Worm (Caenorhabditis elegans): Measurements from ENCODE around the gene nhr-27.

The nhr-27 gene

DNA sequence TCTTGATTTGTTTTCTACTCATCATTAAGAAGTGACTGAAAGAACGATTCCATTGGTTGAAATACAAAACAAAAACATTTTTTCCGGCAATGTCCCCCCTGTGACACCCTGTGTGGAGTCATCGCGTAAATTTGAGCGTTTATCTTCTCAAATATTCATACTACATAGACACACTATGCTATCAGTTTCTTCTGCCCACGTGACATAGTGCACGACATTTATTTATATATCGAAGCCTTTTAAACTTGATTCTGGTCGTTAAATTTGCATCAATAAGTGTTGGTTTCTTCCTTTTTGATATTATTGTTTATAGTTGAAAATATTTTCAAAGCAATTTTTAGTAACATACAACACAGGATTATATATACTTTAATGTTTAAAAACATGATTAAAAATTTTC is 49.1 kb downstream of the nhr-27 start:
- no peak for TF ChIP-seq tbp1 (GFP tag; optimal IDR thresholded peaks at IDR 0.05)

DNA sequence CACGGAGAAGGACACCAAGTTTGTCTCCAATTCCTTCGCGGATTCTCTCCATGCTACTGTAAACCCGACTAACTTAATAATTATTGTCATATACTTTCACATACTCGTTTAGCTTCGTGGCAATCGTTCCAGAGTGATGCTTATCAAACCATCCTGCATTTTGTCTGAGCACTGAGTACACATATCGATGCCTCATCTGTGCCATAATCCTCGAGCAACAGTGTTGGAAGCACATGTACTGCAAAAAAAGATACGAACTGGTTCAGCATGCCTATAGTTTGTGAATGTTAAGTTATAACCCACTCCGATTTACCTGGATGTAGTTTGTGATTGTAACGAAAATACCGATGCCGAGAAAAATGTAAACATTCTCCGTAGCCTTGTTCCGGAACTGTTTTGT is 53.1 kb downstream of the nhr-27 start:
- no peak for TF ChIP-seq ccch-3 (GFP tag; optimal IDR thresholded peaks at IDR 0.05)
- TF ChIP-seq hsf-1 (GFP tag; IDR thresholded peaks at IDR 0.05), result no peak
- no peak for TF ChIP-seq rpc-1 (optimal IDR thresholded peaks at IDR 0.05)
- no peak for TF ChIP-seq rpc-1 (tag; optimal IDR thresholded peaks at IDR 0.05)
- TF ChIP-seq madf-8 (GFP tag; conservative IDR thresholded peaks at IDR 0.05), result no peak
- TF ChIP-seq let-526 (GFP tag; IDR thresholded peaks at IDR 0.05), result no peak
- TF ChIP-seq attf-6 (GFP tag; IDR thresholded peaks at IDR 0.05), result no peak
- TF ChIP-seq atf-7 (tag; optimal IDR thresholded peaks at IDR 0.05), result no peak
- no peak for TF ChIP-seq unc-130 (GFP tag; optimal IDR thresholded peaks at IDR 0.05)
- no peak for TF ChIP-seq ztf-25 (GFP tag; IDR thresholded peaks at IDR 0.05)
- TF ChIP-seq cebp-1 (GFP tag; IDR thresholded peaks at IDR 0.05), result no peak
- TF ChIP-seq cebp-1 (tag; optimal IDR thresholded peaks at IDR 0.05), result no peak
- no peak for TF ChIP-seq lsl-1 (GFP tag; optimal IDR thresholded peaks at IDR 0.05)
- TF ChIP-seq ZK185.1 (tag; optimal IDR thresholded peaks at IDR 0.05; ENCODE audit: poor library complexity, severe bottlenecking), result no peak
- no peak for TF ChIP-seq F39B2.1 (GFP tag; IDR thresholded peaks at IDR 0.05)
- no peak for TF ChIP-seq ztf-28 (GFP tag; IDR thresholded peaks at IDR 0.05)
- no peak for TF ChIP-seq bed-2 (GFP tag; IDR thresholded peaks at IDR 0.05)
- TF ChIP-seq sptf-2 (GFP tag; optimal IDR thresholded peaks at IDR 0.05), result no peak
- no peak for TF ChIP-seq chd-7 (tag; optimal IDR thresholded peaks at IDR 0.05)
- TF ChIP-seq lag-1 (GFP tag; IDR thresholded peaks at IDR 0.05), result no peak
- no peak for TF ChIP-seq somi-1 (GFP tag; optimal IDR thresholded peaks at IDR 0.05)
- no peak for TF ChIP-seq dpl-1 (GFP tag; optimal IDR thresholded peaks at IDR 0.05)

ce11 chrX:12754043-12754442 is 54.1 kb downstream of the nhr-27 start:
- TF ChIP-seq dpl-1 (GFP tag; optimal IDR thresholded peaks at IDR 0.05) (no peak), ceh-100 (GFP tag; IDR thresholded peaks at IDR 0.05) (no peak), lsy-27 (tag; optimal IDR thresholded peaks at IDR 0.05; ENCODE audit: borderline replicate concordance, insufficient read depth) (no peak), pha-4 (tag; optimal IDR thresholded peaks at IDR 0.05) (no peak), ceh-58 (GFP tag; IDR thresholded peaks at IDR 0.05) (no peak), cebp-2 (GFP tag; IDR thresholded peaks at IDR 0.05) (no peak), ztf-28 (GFP tag; IDR thresholded peaks at IDR 0.05) (no peak)

ce11 chrX:12750805-12751204 is 57.3 kb downstream of the nhr-27 start:
- TF ChIP-seq T07F8.4 (tag; optimal IDR thresholded peaks at IDR 0.05), result no peak
- TF ChIP-seq zfh-2 (GFP tag; conservative IDR thresholded peaks at IDR 0.05), result no peak
- TF ChIP-seq ceh-40 (GFP tag; IDR thresholded peaks at IDR 0.05), result no peak
- TF ChIP-seq mes-4 (tag; optimal IDR thresholded peaks at IDR 0.05), result no peak
- TF ChIP-seq nfya-1 (tag; optimal IDR thresholded peaks at IDR 0.05; ENCODE audit: borderline replicate concordance, insufficient read depth), result no peak
- no peak for TF ChIP-seq egrh-3 (GFP tag; IDR thresholded peaks at IDR 0.05)
- no peak for TF ChIP-seq madf-6 (GFP tag; IDR thresholded peaks at IDR 0.05)
- TF ChIP-seq cebp-1 (GFP tag; IDR thresholded peaks at IDR 0.05), result no peak
- TF ChIP-seq cebp-1 (tag; optimal IDR thresholded peaks at IDR 0.05), result no peak
- no peak for TF ChIP-seq nhr-120 (GFP tag; IDR thresholded peaks at IDR 0.05)
- TF ChIP-seq D2030.7 (GFP tag; IDR thresholded peaks at IDR 0.05), result no peak
- TF ChIP-seq F57C9.4 (tag; optimal IDR thresholded peaks at IDR 0.05), result no peak
- TF ChIP-seq sdz-38 (tag; optimal IDR thresholded peaks at IDR 0.05), result no peak
- TF ChIP-seq F39B2.1 (GFP tag; IDR thresholded peaks at IDR 0.05), result no peak
- TF ChIP-seq dox-1 (GFP tag; IDR thresholded peaks at IDR 0.05), result no peak
- no peak for TF ChIP-seq ztf-22 (GFP tag; optimal IDR thresholded peaks at IDR 0.05)
- no peak for TF ChIP-seq ceh-91 (GFP tag; IDR thresholded peaks at IDR 0.05)
- no peak for TF ChIP-seq attf-6 (GFP tag; IDR thresholded peaks at IDR 0.05)

Data from whole organism, young adult.